Worm (Caenorhabditis elegans): ENCODE measurements around the gene dib-1.

The dib-1 gene

ce11 chrIV:2928409-2928808 lies 37.7 kb downstream of the dib-1 start, which contains the start of gene manf-1 (continued):
- TF ChIP-seq mef-2 (tag; optimal IDR thresholded peaks at IDR 0.05) (no peak), skn-1 (tag; optimal IDR thresholded peaks at IDR 0.05) (peak; percentile 65), fkh-10 (GFP tag; optimal IDR thresholded peaks at IDR 0.05) (peak; percentile 37), pax-3 (tag; optimal IDR thresholded peaks at IDR 0.05) (peak; percentile 28), C04F5.9 (tag; optimal IDR thresholded peaks at IDR 0.05) (no peak), grh-1 (GFP tag; IDR thresholded peaks at IDR 0.05) (0 out of 2 replicates have a peak, but pooled peaks have one; percentile 46), lir-3 (tag; optimal IDR thresholded peaks at IDR 0.05; ENCODE audit: poor library complexity) (no peak), unc-30 (tag; optimal IDR thresholded peaks at IDR 0.05) (no peak), blmp-1 (tag; optimal IDR thresholded peaks at IDR 0.05) (peak; percentile 68), xbp-1 (tag; optimal IDR thresholded peaks at IDR 0.05) (peak; percentile 99), fkh-8 (tag; optimal IDR thresholded peaks at IDR 0.05) (peak; percentile 77), nhr-47 (tag; optimal IDR thresholded peaks at IDR 0.05) (peak; percentile 89), nhr-77 (tag; optimal IDR thresholded peaks at IDR 0.05) (peak; percentile 47), hpl-2 (GFP tag; optimal IDR thresholded peaks at IDR 0.05) (no peak), fkh-4 (tag; optimal IDR thresholded peaks at IDR 0.05; ENCODE audit: borderline replicate concordance) (no peak), C34B4.2 (tag; optimal IDR thresholded peaks at IDR 0.05) (no peak), isw-1 (GFP tag; IDR thresholded peaks at IDR 0.05) (peak; percentile 59), unc-130 (tag; optimal IDR thresholded peaks at IDR 0.05) (peak; percentile 39), jun-1 (tag; optimal IDR thresholded peaks at IDR 0.05) (peak; percentile 60), sox-4 (tag; optimal IDR thresholded peaks at IDR 0.05) (peak; percentile 4), tlp-1 (tag; optimal IDR thresholded peaks at IDR 0.05) (no peak), aly-2 (tag; optimal IDR thresholded peaks at IDR 0.05) (peak; percentile 31), dsc-1 (tag; optimal IDR thresholded peaks at IDR 0.05) (peak; percentile 79), swsn-7 (tag; optimal IDR thresholded peaks at IDR 0.05) (peak; percentile 76), nhr-71 (tag; optimal IDR thresholded peaks at IDR 0.05) (peak; percentile 84), nhr-237 (tag; optimal IDR thresholded peaks at IDR 0.05) (no peak), F16B12.6 (tag; optimal IDR thresholded peaks at IDR 0.05) (peak; percentile 53), pag-3 (tag; optimal IDR thresholded peaks at IDR 0.05; ENCODE audit: borderline replicate concordance, insufficient read depth) (no peak), ceh-8 (GFP tag; optimal IDR thresholded peaks at IDR 0.05) (no peak), nhr-85 (tag) (peak; percentile 56), ceh-63 (GFP tag; optimal IDR thresholded peaks at IDR 0.05) (no peak), mdl-1 (tag; optimal IDR thresholded peaks at IDR 0.05) (peak in 1 of 2 experiments; percentile 62), ces-1 (GFP tag; optimal IDR thresholded peaks at IDR 0.05) (no peak), elt-2 (tag; optimal IDR thresholded peaks at IDR 0.05) (no peak), alr-1 (tag; optimal IDR thresholded peaks at IDR 0.05; ENCODE audit: borderline replicate concordance) (no peak), rnt-1 (tag; optimal IDR thresholded peaks at IDR 0.05) (peak; percentile 84), lin-15B (tag; optimal IDR thresholded peaks at IDR 0.05) (peak; percentile 37), C16A3.4 (tag; optimal IDR thresholded peaks at IDR 0.05) (peak; percentile 55), mep-1 (tag; optimal IDR thresholded peaks at IDR 0.05) (peak; percentile 89), efl-1 (optimal IDR thresholded peaks at IDR 0.05) (peak; percentile 76 to 84), efl-1 (GFP tag; optimal IDR thresholded peaks at IDR 0.05 in 1 of 2) (peak; percentile 79 to 97), ceh-88 (GFP tag; IDR thresholded peaks at IDR 0.05) (no peak), sup-37 (GFP tag; optimal IDR thresholded peaks at IDR 0.05) (no peak), nhr-12 (tag; optimal IDR thresholded peaks at IDR 0.05) (no peak), lin-14 (GFP tag; optimal IDR thresholded peaks at IDR 0.05) (peak; percentile 82), snpc-4 (tag; optimal IDR thresholded peaks at IDR 0.05) (peak; percentile 57), irx-1 (tag; optimal IDR thresholded peaks at IDR 0.05) (peak; percentile 74), pqm-1 (tag; optimal IDR thresholded peaks at IDR 0.05) (no peak), ztf-11 (tag; optimal IDR thresholded peaks at IDR 0.05) (peak in 1 of 2 experiments; percentile 19), tbx-2 (tag; optimal IDR thresholded peaks at IDR 0.05) (peak; percentile 83), unc-62 (GFP tag; optimal IDR thresholded peaks at IDR 0.05) (no peak), lsy-2 (tag; optimal IDR thresholded peaks at IDR 0.05) (peak; percentile 85 to 86), lin-39 (tag; optimal IDR thresholded peaks at IDR 0.05) (peak; percentile 43), elt-3 (tag; optimal IDR thresholded peaks at IDR 0.05) (peak in 1 of 6 experiments; percentile 54)
